Fruit fly (Drosophila melanogaster) whole organism, embryonic: ENCODE measurements around the gene CG16854.

Source experiments
- Antp ChIP-seq: fragments of 200-800 bp; sonication (Bioruptor generic); optimal IDR thresholded peaks from 3 replicates; lab custom pipeline; 2016; ENCODE audit warnings: missing biosample characterization, missing genetic modification characterization
- CG11247 ChIP-seq: fragments of 200-800 bp; sonication (Bioruptor generic); IDR thresholded peaks from 2 replicates; pipeline ENCODE4 v1.3.6; 2022; ENCODE audit warnings: missing biosample characterization, missing genetic modification characterization
- CG11456 ChIP-seq: fragments of 200-800 bp; sonication (Bioruptor generic); IDR thresholded peaks from 3 replicates; pipeline ENCODE4 v1.3.6; 2022; ENCODE audit warnings: missing biosample characterization, missing genetic modification characterization
- CG11560 ChIP-seq: fragments of 200-800 bp; sonication (Bioruptor generic); IDR thresholded peaks from 3 replicates; pipeline ENCODE4 v1.3.6; 2022; ENCODE audit warnings: missing biosample characterization, missing genetic modification characterization
- CG11696 ChIP-seq: fragments of 200-800 bp; sonication (Bioruptor generic); IDR thresholded peaks from 2 replicates; pipeline ENCODE4 v1.3.6; 2022; ENCODE audit warnings: missing biosample characterization, missing genetic modification characterization
- CG12299 ChIP-seq: fragments of 200-800 bp; sonication (Bioruptor generic); optimal IDR thresholded peaks from 2 replicates; lab custom pipeline; 2018; ENCODE audit warnings: missing biosample characterization, mild to moderate bottlenecking, missing genetic modification characterization
- CG12942 ChIP-seq: fragments of 200-800 bp; sonication (Bioruptor generic); optimal IDR thresholded peaks from 3 replicates; lab custom pipeline; 2016; ENCODE audit warnings: missing biosample characterization, missing genetic modification characterization
- CG15073 ChIP-seq: fragments of 200-800 bp; sonication (Bioruptor generic); optimal IDR thresholded peaks from 2 replicates; lab custom pipeline; 2016; ENCODE audit warnings: missing biosample characterization, missing genetic modification characterization
- CG15514 ChIP-seq: fragments of 200-800 bp; sonication (Bioruptor generic); optimal IDR thresholded peaks from 3 replicates; lab custom pipeline; 2017; ENCODE audit warnings: missing biosample characterization, missing genetic modification characterization, mild to moderate bottlenecking, moderate library complexity, missing genetic modification reagents
- CG15696 ChIP-seq: fragments of 200-800 bp; sonication (Bioruptor generic); optimal IDR thresholded peaks from 2 replicates; lab custom pipeline; 2019; ENCODE audit warnings: missing biosample characterization, mild to moderate bottlenecking, missing genetic modification characterization, moderate library complexity
- CG17186 ChIP-seq: fragments of 200-800 bp; sonication (Bioruptor generic); optimal IDR thresholded peaks from 3 replicates; lab custom pipeline; 2017; ENCODE audit warnings: missing biosample characterization, missing genetic modification reagents, missing genetic modification characterization
- CG17385 ChIP-seq: fragments of 200-800 bp; sonication (Bioruptor generic); optimal IDR thresholded peaks from 3 replicates; lab custom pipeline; 2018; ENCODE audit warnings: missing biosample characterization, mild to moderate bottlenecking, missing genetic modification characterization
- CG30403 ChIP-seq: fragments of 200-800 bp; sonication (Bioruptor generic); optimal IDR thresholded peaks from 3 replicates; lab custom pipeline; 2016; ENCODE audit warnings: missing biosample characterization, missing genetic modification characterization
- CG30431 ChIP-seq: fragments of 200-800 bp; sonication (Bioruptor generic); optimal IDR thresholded peaks from 2 replicates; lab custom pipeline; 2017; ENCODE audit warnings: missing biosample characterization, missing genetic modification characterization
- CG3726 ChIP-seq: fragments of 200-800 bp; sonication (Bioruptor generic); IDR thresholded peaks from 3 replicates; pipeline ENCODE4, ENCODE4 v1.3.6; 2022; ENCODE audit warnings: missing biosample characterization, missing genetic modification characterization
- CG6689 ChIP-seq: fragments of 200-800 bp; sonication (Bioruptor generic); IDR thresholded peaks from 2 replicates; pipeline ENCODE4 v1.3.6; 2022; ENCODE audit warnings: missing biosample characterization, missing genetic modification characterization
- CG8765 ChIP-seq: fragments of 200-800 bp; sonication (Bioruptor generic); IDR thresholded peaks from 2 replicates; pipeline ENCODE4 v1.3.6; 2022; ENCODE audit warnings: missing biosample characterization, missing genetic modification characterization
- CG8944 ChIP-seq: fragments of 200-800 bp; sonication (Bioruptor generic); optimal IDR thresholded peaks from 3 replicates; lab custom pipeline; 2016; ENCODE audit warnings: missing biosample characterization, missing genetic modification characterization
- D ChIP-seq, 2 experiments: fragments of 200-800 bp in 1 of 2; fragments of >200 bp in 1 of 2; sonication (Bioruptor generic) in 1 of 2; optimal IDR thresholded peaks; 2 replicates in 1 of 2; 3 replicates in 1 of 2; lab custom pipeline; 2017; ENCODE audit warnings: mild to moderate bottlenecking in 1 of 2, missing biosample characterization in 1 of 2, missing genetic modification characterization in 1 of 2, missing genetic modification reagents in 1 of 2
- Dad ChIP-seq: fragments of 200-800 bp; sonication (Bioruptor generic); optimal IDR thresholded peaks from 3 replicates; lab custom pipeline; 2016; ENCODE audit warnings: missing biosample characterization, missing genetic modification characterization
- Dbx ChIP-seq: fragments of 200-800 bp; sonication (Bioruptor generic); IDR thresholded peaks from 3 replicates; pipeline ENCODE4 v1.3.6; 2022; ENCODE audit warnings: missing biosample characterization, missing genetic modification characterization
- Dip2 ChIP-seq: fragments of 200-800 bp; sonication (Bioruptor generic); IDR thresholded peaks from 2 replicates; pipeline ENCODE4 v1.3.6; 2022; ENCODE audit warnings: missing biosample characterization, missing genetic modification characterization
- Dref ChIP-seq: fragments of 200-800 bp; sonication (Bioruptor generic); IDR thresholded peaks from 2 replicates; pipeline ENCODE4 v1.3.6; 2022; ENCODE audit warnings: missing biosample characterization, missing genetic modification characterization
- Fer3 ChIP-seq: fragments of 200-800 bp; sonication (Bioruptor generic); optimal IDR thresholded peaks from 2 replicates; lab custom pipeline; 2018; ENCODE audit warnings: missing biosample characterization, mild to moderate bottlenecking, missing genetic modification characterization, moderate library complexity
- MESR4 ChIP-seq: fragments of 200-800 bp; sonication (Bioruptor generic); optimal IDR thresholded peaks from 2 replicates; lab custom pipeline; 2018; ENCODE audit warnings: missing biosample characterization, mild to moderate bottlenecking, missing genetic modification characterization, moderate library complexity
- MTF-1 ChIP-seq: fragments of 200-800 bp; sonication (Bioruptor generic); optimal IDR thresholded peaks from 2 replicates; lab custom pipeline; 2018; ENCODE audit warnings: missing biosample characterization, mild to moderate bottlenecking, missing genetic modification characterization, borderline replicate concordance
- Rx ChIP-seq: fragments of 200-800 bp; sonication (Bioruptor generic); IDR thresholded peaks from 2 replicates; pipeline ENCODE4 v1.3.6; 2022; ENCODE audit warnings: missing biosample characterization, missing genetic modification characterization
- Sry-δ ChIP-seq: fragments of 200-800 bp; sonication (Bioruptor generic); optimal IDR thresholded peaks from 2 replicates; lab custom pipeline; 2016; ENCODE audit warnings: missing biosample characterization, missing genetic modification characterization
- YL-1 ChIP-seq: fragments of 200-800 bp; sonication (Bioruptor generic); optimal IDR thresholded peaks from 3 replicates; lab custom pipeline; 2017; ENCODE audit warnings: missing biosample characterization, mild to moderate bottlenecking, missing genetic modification characterization
- abd-A ChIP-seq: fragments of 200-800 bp; sonication (Bioruptor generic); optimal IDR thresholded peaks from 3 replicates; lab custom pipeline; 2019; ENCODE audit warnings: missing biosample characterization, mild to moderate bottlenecking, missing genetic modification characterization, moderate library complexity
- cato ChIP-seq: fragments of 200-800 bp; sonication (Bioruptor generic); optimal IDR thresholded peaks from 2 replicates; lab custom pipeline; 2016; ENCODE audit warnings: missing biosample characterization, missing genetic modification characterization, borderline replicate concordance
- chinmo ChIP-seq: fragments of 200-800 bp; sonication (Bioruptor generic); IDR thresholded peaks from 4 replicates; pipeline ENCODE4 v1.3.6; 2022; ENCODE audit warnings: missing biosample characterization, missing genetic modification characterization; ENCODE audit not compliant: partially characterized antibody
- fd3F ChIP-seq: fragments of 200-800 bp; sonication (Bioruptor generic); optimal IDR thresholded peaks from 2 replicates; lab custom pipeline; 2018; ENCODE audit warnings: missing biosample characterization, mild to moderate bottlenecking, missing genetic modification characterization, moderate library complexity
- ftz-f1 ChIP-seq: fragments of 200-800 bp; sonication (Bioruptor generic); optimal IDR thresholded peaks from 2 replicates; lab custom pipeline; 2016; ENCODE audit warnings: missing biosample characterization, missing genetic modification characterization
- gcm ChIP-seq: fragments of 200-800 bp; sonication (Bioruptor generic); optimal IDR thresholded peaks from 2 replicates; lab custom pipeline; 2019; ENCODE audit warnings: missing biosample characterization, mild to moderate bottlenecking, missing genetic modification characterization, moderate library complexity
- grn ChIP-seq: fragments of 200-800 bp; sonication (Bioruptor generic); optimal IDR thresholded peaks from 3 replicates; lab custom pipeline; 2017; ENCODE audit warnings: missing biosample characterization, missing genetic modification characterization
- gsb ChIP-seq: fragments of 200-800 bp; sonication (Bioruptor generic); IDR thresholded peaks from 2 replicates; pipeline ENCODE4 v1.3.6; 2022; ENCODE audit warnings: missing biosample characterization, missing genetic modification characterization
- h ChIP-seq: fragments of >200 bp; optimal IDR thresholded peaks from 2 replicates; lab custom pipeline; 2017
- ind ChIP-seq: fragments of 200-800 bp; sonication (Bioruptor generic); optimal IDR thresholded peaks from 3 replicates; lab custom pipeline; 2016; ENCODE audit warnings: missing biosample characterization, missing genetic modification characterization
- knrl ChIP-seq: fragments of 200-800 bp; sonication (Bioruptor generic); IDR thresholded peaks from 3 replicates; pipeline ENCODE4 v1.3.6; 2022; ENCODE audit warnings: missing biosample characterization, missing genetic modification characterization; ENCODE audit not compliant: partially characterized antibody
- lilli ChIP-seq: fragments of 200-800 bp; sonication (Bioruptor generic); optimal IDR thresholded peaks from 3 replicates; lab custom pipeline; 2016; ENCODE audit warnings: missing biosample characterization, missing genetic modification characterization
- maf-S ChIP-seq: fragments of 200-800 bp; sonication (Bioruptor generic); optimal IDR thresholded peaks from 2 replicates; lab custom pipeline; 2016; ENCODE audit warnings: missing biosample characterization, missing genetic modification characterization
- mam ChIP-seq: fragments of 200-800 bp; sonication (Bioruptor generic); optimal IDR thresholded peaks from 3 replicates; lab custom pipeline; 2016; ENCODE audit warnings: missing biosample characterization, missing genetic modification characterization
- repo ChIP-seq: fragments of 200-800 bp; sonication (Bioruptor generic); optimal IDR thresholded peaks from 2 replicates; lab custom pipeline; 2016; ENCODE audit warnings: missing biosample characterization, missing genetic modification characterization
- run ChIP-seq: fragments of 200-800 bp; sonication (Bioruptor generic); optimal IDR thresholded peaks from 3 replicates; lab custom pipeline; 2018; ENCODE audit warnings: missing biosample characterization, mild to moderate bottlenecking, missing genetic modification characterization
- sd ChIP-seq: fragments of 200-800 bp; sonication (Bioruptor generic); optimal IDR thresholded peaks from 3 replicates; lab custom pipeline; 2018; ENCODE audit warnings: missing biosample characterization, mild to moderate bottlenecking, missing genetic modification characterization, moderate library complexity
- seq ChIP-seq: fragments of 200-800 bp; sonication (Bioruptor generic); IDR thresholded peaks from 2 replicates; pipeline ENCODE4 v1.3.6; 2022; ENCODE audit warnings: missing biosample characterization, missing genetic modification characterization
- sim ChIP-seq: fragments of 200-800 bp; sonication (Bioruptor generic); IDR thresholded peaks from 2 replicates; pipeline ENCODE4 v1.3.6; 2022; ENCODE audit warnings: missing biosample characterization, missing genetic modification characterization
- stc ChIP-seq: fragments of 200-800 bp; sonication (Bioruptor generic); IDR thresholded peaks from 2 replicates; pipeline ENCODE4 v1.3.6; 2022; ENCODE audit warnings: missing biosample characterization, missing genetic modification characterization
- zen ChIP-seq: fragments of 200-800 bp; sonication (Bioruptor generic); optimal IDR thresholded peaks from 3 replicates; lab custom pipeline; 2018; ENCODE audit warnings: missing biosample characterization, mild to moderate bottlenecking, missing genetic modification characterization, moderate library complexity

CG16854 gene

dm6 chr2L:11130151-11131008 is 43.9 kb downstream of the CG16854 start, which contains the start of the genes RfC38 and CG4751 (continued):
- TF ChIP-seq Dad (GFP tag; lab: Kevin White, UChicago) (no peak), run (no peak), sd (tag; lab: Kevin White, UChicago) (no peak), h (lab: Kevin White, UChicago) (no peak), MTF-1 (GFP tag; lab: Kevin White, UChicago) (no peak), CG15073 (GFP tag; lab: Kevin White, UChicago) (no peak), chinmo (0 out of 4 replicates have a peak, but pooled peaks have one; percentile 57), CG11696 (no peak), stc (GFP tag; lab: Robert Waterston, UW) (no peak), CG30403 (peak; percentile 2), ftz-f1 (GFP tag; lab: Kevin White, UChicago) (no peak), CG15696 (no peak), CG8944 (GFP tag; lab: Kevin White, UChicago) (no peak), maf-S (no peak), Sry-δ (GFP tag; lab: Kevin White, UChicago) (peak; percentile 48), Dip2 (GFP tag; lab: Robert Waterston, UW) (no peak), CG12299 (no peak), seq (GFP tag; lab: Robert Waterston, UW) (no peak), sim (no peak), CG3726 (GFP tag; lab: Robert Waterston, UW) (no peak), gsb (no peak), YL-1 (GFP tag; lab: Kevin White, UChicago) (peak; percentile 73), CG12942 (no peak), knrl (GFP tag; lab: Robert Waterston, UW) (peak; percentile 67), MESR4 (GFP tag; lab: Kevin White, UChicago) (peak; percentile 98), Fer3 (tag; lab: Kevin White, UChicago) (peak; percentile 19), zen (tag; lab: Kevin White, UChicago) (peak; percentile 73), ind (GFP tag; lab: Kevin White, UChicago) (no peak), CG11560 (tag; lab: Robert Waterston, UW) (no peak), gcm (GFP tag; lab: Kevin White, UChicago) (no peak), Antp (GFP tag; lab: Kevin White, UChicago) (no peak), abd-A (no peak), CG6689 (GFP tag; lab: Robert Waterston, UW) (no peak), fd3F (GFP tag; lab: Kevin White, UChicago) (no peak), CG8765 (GFP tag; lab: Robert Waterston, UW) (no peak), Dref (GFP tag; lab: Robert Waterston, UW) (peak; percentile 75), mam (GFP tag; lab: Kevin White, UChicago) (no peak), CG30431 (GFP tag; lab: Kevin White, UChicago) (no peak), cato (no peak), CG17385 (GFP tag; lab: Kevin White, UChicago) (no peak), CG11247 (GFP tag; lab: Robert Waterston, UW) (no peak), Rx (GFP tag; lab: Robert Waterston, UW) (no peak), grn (GFP tag; lab: Kevin White, UChicago) (no peak), CG11456 (GFP tag; lab: Robert Waterston, UW) (no peak), D (optimal IDR thresholded peaks at IDR 0.05; lab: Kevin White, UChicago) (no peak), D (GFP tag; optimal IDR thresholded peaks at IDR 0.05; lab: Kevin White, UChicago) (no peak), CG15514 (peak; percentile 46), CG17186 (GFP tag; lab: Kevin White, UChicago) (peak; percentile 31), repo (GFP tag; lab: Kevin White, UChicago) (no peak), Dbx (GFP tag; lab: Robert Waterston, UW) (no peak), lilli (peak; percentile 12)
